Worm (Caenorhabditis elegans) whole organism, late embryonic: ENCODE results near the gene T08A9.13.
A peak's percentile ranks its signal among the peaks of the same experiment; 100 is the strongest.

Experiments used
- C08G9.2 ChIP-seq: sonication (generic microtip); optimal IDR thresholded peaks from 2 replicates; lab custom pipeline; 2016; ENCODE audit warnings: mild to moderate bottlenecking, missing genetic modification characterization, moderate library complexity, missing compliant biosample characterization
- C38D4.7 ChIP-seq: fragments of 200-800 bp; sonication (Bioruptor generic); optimal IDR thresholded peaks from 2 replicates; lab custom pipeline; 2018; ENCODE audit warnings: mild to moderate bottlenecking, missing genetic modification characterization, moderate library complexity, missing compliant biosample characterization
- F13H6.1 ChIP-seq: sonication (generic microtip); optimal IDR thresholded peaks from 2 replicates; lab custom pipeline; 2016; ENCODE audit warnings: missing genetic modification characterization, missing compliant biosample characterization
- K09A11.1 ChIP-seq: sonication (generic microtip); optimal IDR thresholded peaks from 2 replicates; lab custom pipeline; 2017; ENCODE audit warnings: antibody characterized with exemption, mild to moderate bottlenecking, missing genetic modification characterization, missing compliant biosample characterization; ENCODE audit not compliant: insufficient read depth
- T23F11.4 ChIP-seq: fragments of 200-800 bp; sonication (Bioruptor generic); optimal IDR thresholded peaks from 2 replicates; lab custom pipeline; 2018; ENCODE audit warnings: mild to moderate bottlenecking, missing genetic modification characterization, missing compliant biosample characterization
- Y22D7AL.16 ChIP-seq: sonication (generic microtip); optimal IDR thresholded peaks from 2 replicates; lab custom pipeline; 2016; ENCODE audit warnings: missing genetic modification characterization, missing compliant biosample characterization
- ama-1 ChIP-seq: fragments of 150-350 bp; optimal IDR thresholded peaks from 2 replicates; lab custom pipeline; 2014
- ceh-14 ChIP-seq: sonication (generic microtip); optimal IDR thresholded peaks from 2 replicates; lab custom pipeline; 2016; ENCODE audit warnings: missing genotype, missing genetic modification characterization, missing compliant biosample characterization
- ceh-2 ChIP-seq: sonication (generic microtip); optimal IDR thresholded peaks from 2 replicates; lab custom pipeline; 2016; ENCODE audit warnings: missing genotype, missing genetic modification characterization, missing compliant biosample characterization
- ceh-22 ChIP-seq: sonication (generic microtip); optimal IDR thresholded peaks from 2 replicates; lab custom pipeline; 2017; ENCODE audit warnings: missing biosample characterization, missing genetic modification characterization
- ceh-24 ChIP-seq: sonication (generic microtip); optimal IDR thresholded peaks from 2 replicates; lab custom pipeline; 2016; ENCODE audit warnings: mild to moderate bottlenecking, missing genetic modification characterization, missing compliant biosample characterization
- ceh-30 ChIP-seq: fragments of 150-350 bp; optimal IDR thresholded peaks from 2 replicates; lab custom pipeline; 2014; ENCODE audit warnings: missing biosample characterization, missing genetic modification characterization
- ceh-31 ChIP-seq: sonication (generic microtip); optimal IDR thresholded peaks from 2 replicates; lab custom pipeline; 2016; ENCODE audit warnings: missing genetic modification characterization, missing compliant biosample characterization
- ceh-45 ChIP-seq: fragments of 200-800 bp; sonication (Bioruptor generic); IDR thresholded peaks from 2 replicates; pipeline ENCODE4 v1.3.6; 2022; ENCODE audit warnings: missing genetic modification reagents, missing genetic modification characterization, missing compliant biosample characterization
- ceh-48 ChIP-seq: sonication (generic microtip); optimal IDR thresholded peaks from 2 replicates; lab custom pipeline; 2016; ENCODE audit warnings: missing genetic modification characterization, inconsistent platforms, missing compliant biosample characterization
- elt-2 ChIP-seq: sonication (generic microtip); optimal IDR thresholded peaks from 2 replicates; lab custom pipeline; 2016; ENCODE audit warnings: missing genetic modification reagents, missing genetic modification characterization, missing compliant biosample characterization
- elt-4 ChIP-seq: sonication (generic microtip); optimal IDR thresholded peaks from 2 replicates; lab custom pipeline; 2016; ENCODE audit warnings: missing genetic modification characterization, missing compliant biosample characterization
- eyg-1 ChIP-seq: sonication (generic microtip); optimal IDR thresholded peaks from 2 replicates; lab custom pipeline; 2016; ENCODE audit warnings: missing genotype, missing genetic modification characterization, missing compliant biosample characterization
- fkh-6 ChIP-seq: sonication (generic microtip); optimal IDR thresholded peaks from 2 replicates; lab custom pipeline; 2016; ENCODE audit warnings: missing genetic modification characterization, missing compliant biosample characterization
- gmeb-2 ChIP-seq: sonication (generic microtip); optimal IDR thresholded peaks from 2 replicates; lab custom pipeline; 2016; ENCODE audit warnings: missing genetic modification characterization, inconsistent platforms, missing compliant biosample characterization
- hlh-13 ChIP-seq: fragments of 200-800 bp; sonication (Bioruptor generic); optimal IDR thresholded peaks from 2 replicates; lab custom pipeline; 2018; ENCODE audit warnings: mild to moderate bottlenecking, missing genetic modification characterization, missing compliant biosample characterization
- hlh-15 ChIP-seq: sonication (generic microtip); optimal IDR thresholded peaks from 2 replicates; lab custom pipeline; 2016; ENCODE audit warnings: missing genetic modification characterization, missing compliant biosample characterization
- hlh-6 ChIP-seq: sonication (generic microtip); optimal IDR thresholded peaks from 2 replicates; lab custom pipeline; 2016; ENCODE audit warnings: missing genotype, missing genetic modification characterization, missing compliant biosample characterization
- hlh-8 ChIP-seq: sonication (generic microtip); optimal IDR thresholded peaks from 2 replicates; lab custom pipeline; 2016; ENCODE audit warnings: missing genotype, missing genetic modification characterization, missing compliant biosample characterization
- nhr-232 ChIP-seq: sonication (generic microtip); optimal IDR thresholded peaks from 2 replicates; lab custom pipeline; 2016; ENCODE audit warnings: missing genetic modification characterization, missing compliant biosample characterization
- npax-4 ChIP-seq: sonication (generic microtip); optimal IDR thresholded peaks from 2 replicates; lab custom pipeline; 2016; ENCODE audit warnings: missing genetic modification characterization, missing compliant biosample characterization
- pax-1 ChIP-seq: fragments of 150-350 bp; optimal IDR thresholded peaks from 2 replicates; lab custom pipeline; 2014; ENCODE audit warnings: missing biosample characterization, missing genetic modification characterization
- pha-2 ChIP-seq: sonication (generic microtip); optimal IDR thresholded peaks from 2 replicates; lab custom pipeline; 2017; ENCODE audit warnings: mild to moderate bottlenecking, missing genetic modification characterization, missing compliant biosample characterization
- pha-4 ChIP-seq: fragments of 150-350 bp; optimal IDR thresholded peaks from 2 replicates; lab custom pipeline; 2018; ENCODE audit warnings: missing biosample characterization, missing genetic modification reagents, missing genetic modification characterization
- pqm-1 ChIP-seq: sonication (generic microtip); optimal IDR thresholded peaks from 2 replicates; lab custom pipeline; 2016; ENCODE audit warnings: missing genetic modification characterization, missing compliant biosample characterization
- rnt-1 ChIP-seq: sonication (generic microtip); optimal IDR thresholded peaks from 2 replicates; lab custom pipeline; 2016; ENCODE audit warnings: missing genetic modification characterization, missing compliant biosample characterization
- sdc-2 ChIP-seq: sonication (generic microtip); optimal IDR thresholded peaks from 2 replicates; lab custom pipeline; 2016; ENCODE audit warnings: missing genotype, missing genetic modification characterization, missing compliant biosample characterization
- sox-2 ChIP-seq: fragments of 200-800 bp; sonication (Bioruptor generic); IDR thresholded peaks from 2 replicates; pipeline ENCODE4 v1.3.6; 2022; ENCODE audit warnings: missing genetic modification reagents, missing genetic modification characterization, missing compliant biosample characterization
- sox-4 ChIP-seq: sonication (generic microtip); optimal IDR thresholded peaks from 2 replicates; lab custom pipeline; 2017; ENCODE audit warnings: mild to moderate bottlenecking, missing genetic modification characterization, inconsistent platforms, missing compliant biosample characterization
- syd-9 ChIP-seq: sonication (generic microtip); optimal IDR thresholded peaks from 2 replicates; lab custom pipeline; 2016; ENCODE audit warnings: mild to moderate bottlenecking, missing genetic modification characterization, moderate library complexity, missing compliant biosample characterization
- tbx-2 ChIP-seq: sonication (generic microtip); optimal IDR thresholded peaks from 2 replicates; lab custom pipeline; 2016; ENCODE audit warnings: missing genetic modification characterization, missing compliant biosample characterization
- tbx-7 ChIP-seq: sonication (generic microtip); optimal IDR thresholded peaks from 2 replicates; lab custom pipeline; 2016; ENCODE audit warnings: missing genotype, missing genetic modification characterization, missing compliant biosample characterization
- unc-3 ChIP-seq, 2 experiments: fragments of 200-800 bp in 1 of 2; sonication (Bioruptor generic) in 1 of 2; sonication (generic microtip) in 1 of 2; conservative IDR thresholded peaks in 1 of 2; optimal IDR thresholded peaks in 1 of 2; 2 replicates each; pipeline versions ENCODE4 v1.3.6 to Lab custom; 2016 to 2022; ENCODE audit warnings: missing compliant biosample characterization in 2 of 2, missing genetic modification characterization in 2 of 2, missing genetic modification reagents in 1 of 2
- unc-55 ChIP-seq: sonication (generic microtip); optimal IDR thresholded peaks from 2 replicates; lab custom pipeline; 2017; ENCODE audit warnings: missing biosample characterization, missing genetic modification reagents, missing genetic modification characterization
- unc-86 ChIP-seq: sonication (generic microtip); optimal IDR thresholded peaks from 2 replicates; lab custom pipeline; 2016; ENCODE audit warnings: missing genetic modification characterization, missing compliant biosample characterization
- zip-5 ChIP-seq: sonication (generic microtip); optimal IDR thresholded peaks from 2 replicates; lab custom pipeline; 2016; ENCODE audit warnings: missing genetic modification characterization, missing compliant biosample characterization
- ztf-16 ChIP-seq: sonication (generic microtip); optimal IDR thresholded peaks from 2 replicates; lab custom pipeline; 2017; ENCODE audit warnings: missing genetic modification characterization, missing compliant biosample characterization

The T08A9.13 gene

DNA sequence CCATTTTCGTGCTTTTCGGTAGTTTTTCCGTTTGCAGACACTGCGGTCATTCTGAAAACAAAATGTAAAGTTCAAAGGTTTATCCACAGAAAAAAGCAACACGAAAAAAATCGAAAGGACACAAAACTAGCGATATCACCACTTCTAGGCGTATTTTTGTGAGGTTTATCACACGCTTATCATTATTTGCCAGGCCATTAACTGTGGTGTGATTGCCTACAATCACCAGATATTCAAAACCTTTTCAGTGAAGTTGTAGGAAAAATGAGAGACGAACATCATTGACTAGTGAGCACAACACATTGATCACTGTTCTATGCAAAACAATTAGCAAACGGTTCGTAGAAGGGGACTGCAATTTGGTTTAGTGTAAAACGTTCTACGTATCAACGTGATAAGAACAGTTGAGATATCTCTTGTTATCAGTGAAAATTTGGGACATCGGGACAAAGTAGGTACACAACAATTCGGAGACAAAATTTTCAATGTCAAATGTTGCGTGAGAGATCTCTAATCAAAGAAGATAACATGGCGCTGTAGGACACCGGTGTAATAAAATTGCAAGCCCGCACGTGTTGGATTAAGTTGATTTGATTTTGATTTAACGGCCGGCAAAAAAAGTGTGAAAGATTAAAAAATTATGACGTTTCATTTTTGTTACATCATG, 16.6 kb downstream of the T08A9.13 start, which contains the start of gene sur-5:
TSS of gene sur-5 (minus strand) at position 51 of the 667 bp plus-strand sequence.
- TF ChIP-seq elt-2 (peak; percentile 87), C08G9.2 (tag; lab: Kevin White, UChicago) (no peak)

DNA sequence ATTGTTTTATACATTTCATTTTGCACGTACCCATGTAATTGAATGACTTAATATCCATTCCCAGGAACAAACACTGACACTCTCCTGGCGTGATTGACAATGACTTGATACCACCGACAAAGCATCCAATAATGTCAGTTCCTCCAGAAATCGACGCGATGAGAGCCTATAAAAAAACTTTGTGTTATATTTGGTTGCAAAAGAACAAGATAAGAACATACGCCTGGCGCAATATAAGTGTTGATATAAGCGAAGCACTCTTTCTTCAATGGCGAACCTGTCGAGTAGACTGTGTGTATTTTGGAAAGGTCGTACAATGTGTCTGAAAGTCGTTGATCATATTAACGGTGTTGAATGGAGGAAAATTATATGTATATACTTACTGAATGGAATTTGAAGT, 19.1 kb downstream of the T08A9.13 start:
- TF ChIP-seq elt-4 (tag; lab: Kevin White, UChicago) (no peak), pqm-1 (tag; lab: Kevin White, UChicago) (no peak), pha-4 (tag; lab: Kevin White, UChicago) (no peak), ama-1 (no peak), pha-2 (tag; lab: Kevin White, UChicago) (no peak), C08G9.2 (tag; lab: Kevin White, UChicago) (no peak), tbx-2 (no peak), pax-1 (no peak), ceh-30 (tag; lab: Kevin White, UChicago) (no peak), ztf-16 (no peak)

DNA sequence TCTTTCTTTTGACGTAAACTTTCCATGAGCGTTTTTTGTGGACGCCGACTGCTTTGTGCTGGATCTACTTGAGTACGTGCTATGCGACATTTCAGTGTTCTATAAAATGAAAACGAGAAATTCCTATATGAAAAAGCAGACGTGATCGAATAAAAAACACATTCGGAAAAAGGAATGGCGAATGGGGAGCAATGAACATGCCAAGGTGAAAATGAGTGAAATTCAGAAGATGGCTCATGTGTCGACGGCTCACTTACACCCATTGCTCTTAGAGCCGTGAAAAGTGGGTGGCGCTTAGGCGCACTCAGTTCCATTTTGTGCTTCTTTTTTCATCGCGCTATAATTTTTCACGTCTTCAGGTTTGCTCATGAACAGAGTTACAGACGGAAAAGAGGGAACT, 23.6 kb downstream of the T08A9.13 start, which contains the start of gene K03A1.4:
TSS of gene K03A1.4 (minus strand) at position 101 of the 400 bp plus-strand sequence.
- TF ChIP-seq ceh-22 (tag; lab: Kevin White, UChicago) = no peak
- no peak for TF ChIP-seq ceh-24 (tag; lab: Kevin White, UChicago)
- no peak for TF ChIP-seq syd-9 (tag; lab: Kevin White, UChicago)
- TF ChIP-seq ceh-48 (tag; lab: Kevin White, UChicago) = no peak
- TF ChIP-seq sox-2 = no peak
- TF ChIP-seq ceh-45 (GFP tag; lab: Robert Waterston, UW) = no peak
- no peak for TF ChIP-seq sdc-2 (tag; lab: Kevin White, UChicago)
- no peak for TF ChIP-seq eyg-1 (tag; lab: Kevin White, UChicago)
- TF ChIP-seq npax-4 (tag; lab: Kevin White, UChicago) = no peak
- no peak for TF ChIP-seq fkh-6 (tag; lab: Kevin White, UChicago)
- TF ChIP-seq pha-4 (tag; lab: Kevin White, UChicago) = no peak
- no peak for TF ChIP-seq pax-1
- no peak for TF ChIP-seq tbx-7 (tag; lab: Kevin White, UChicago)
- TF ChIP-seq zip-5 (tag; lab: Kevin White, UChicago) = no peak
- no peak for TF ChIP-seq unc-86 (tag; lab: Kevin White, UChicago)

DNA sequence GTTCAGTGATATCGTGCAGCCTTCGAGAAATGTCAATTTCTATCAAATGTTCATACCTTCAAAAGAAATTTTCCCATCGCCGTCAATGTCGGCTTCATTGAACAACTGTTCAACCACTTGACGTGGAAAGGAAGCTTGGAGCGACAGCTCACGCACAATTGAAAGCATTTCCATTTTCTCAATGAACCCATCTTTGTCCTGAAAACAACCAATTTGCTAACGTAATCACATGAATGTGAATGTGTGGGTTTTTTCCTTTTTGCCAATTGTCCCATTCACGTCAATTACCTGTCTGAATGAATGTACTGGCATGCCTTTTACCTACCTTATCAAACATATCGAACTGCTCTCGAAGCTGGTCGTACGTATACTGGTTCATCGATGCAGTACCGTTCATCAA, 25.9 kb downstream of the T08A9.13 start:
- TF ChIP-seq unc-3 (GFP tag; conservative IDR thresholded peaks at IDR 0.05; lab: Robert Waterston, UW) (no peak), unc-3 (tag; optimal IDR thresholded peaks at IDR 0.05; lab: Kevin White, UChicago) (no peak), hlh-8 (tag; lab: Kevin White, UChicago) (no peak), nhr-232 (tag; lab: Kevin White, UChicago) (no peak), eyg-1 (tag; lab: Kevin White, UChicago) (no peak), pha-2 (tag; lab: Kevin White, UChicago) (no peak), hlh-13 (no peak), ceh-2 (tag; lab: Kevin White, UChicago) (no peak), T23F11.4 (GFP tag; lab: Kevin White, UChicago) (no peak), C38D4.7 (GFP tag; lab: Kevin White, UChicago) (no peak)

DNA sequence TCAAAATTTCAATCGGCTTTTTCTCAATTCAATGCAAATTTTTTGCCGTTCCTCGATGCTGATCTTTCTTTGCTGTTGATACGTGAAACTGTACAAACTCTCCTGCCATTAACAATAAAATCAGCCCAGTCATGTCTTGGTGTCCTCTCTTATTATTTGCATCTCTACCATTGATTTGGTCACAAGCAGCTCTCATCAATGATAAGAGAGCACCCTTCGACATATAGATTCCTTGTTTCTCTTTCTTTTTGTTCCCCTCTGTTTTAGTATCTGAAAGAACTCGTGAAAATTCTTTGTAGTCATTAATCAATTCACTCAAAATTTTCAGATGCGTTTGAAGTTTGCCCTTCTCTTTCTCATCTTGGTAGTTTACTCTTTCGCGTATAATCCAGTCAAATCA, 30.4 kb downstream of the T08A9.13 start, which contains the start of gene lron-7:
TSS of gene lron-7 (plus strand) at position 323 of the 400 bp plus-strand sequence.
- TF ChIP-seq pqm-1 (tag; lab: Kevin White, UChicago) (no peak), gmeb-2 (no peak), hlh-6 (tag; lab: Kevin White, UChicago) (no peak), ceh-24 (tag; lab: Kevin White, UChicago) (no peak), C08G9.2 (tag; lab: Kevin White, UChicago) (no peak), unc-55 (GFP tag; lab: Kevin White, UChicago) (no peak), tbx-2 (no peak), K09A11.1 (tag; lab: Kevin White, UChicago) (no peak), pax-1 (no peak), ceh-14 (no peak), rnt-1 (tag; lab: Kevin White, UChicago) (no peak), hlh-15 (tag; lab: Kevin White, UChicago) (no peak), F13H6.1 (tag; lab: Kevin White, UChicago) (no peak), ceh-31 (tag; lab: Kevin White, UChicago) (no peak), ceh-2 (tag; lab: Kevin White, UChicago) (no peak), sox-4 (tag; lab: Kevin White, UChicago) (no peak), Y22D7AL.16 (no peak)
